Worm (Caenorhabditis elegans) whole organism, early embryonic: Measurements from ENCODE around the gene R09B5.11.

ENCODE experiments used
- B0310.2 ChIP-seq: sonication (generic microtip); optimal IDR thresholded peaks from 2 replicates; lab custom pipeline; 2016; ENCODE audit warnings: mild to moderate bottlenecking, missing genetic modification characterization, missing compliant biosample characterization
- F13C5.2 ChIP-seq: sonication (generic microtip); optimal IDR thresholded peaks from 2 replicates; lab custom pipeline; 2017; ENCODE audit warnings: mild to moderate bottlenecking, missing genetic modification characterization, inconsistent platforms, missing compliant biosample characterization
- aly-1 ChIP-seq: sonication (generic microtip); optimal IDR thresholded peaks from 2 replicates; lab custom pipeline; 2016; ENCODE audit warnings: missing genetic modification characterization, missing compliant biosample characterization
- ama-1 ChIP-seq: fragments of 150-350 bp; optimal IDR thresholded peaks from 2 replicates; lab custom pipeline; 2014
- ceh-13 ChIP-seq: fragments of 200-800 bp; sonication (Bioruptor generic); optimal IDR thresholded peaks from 2 replicates; lab custom pipeline; 2018; ENCODE audit warnings: mild to moderate bottlenecking, missing genetic modification characterization, missing compliant biosample characterization
- ceh-36 ChIP-seq: sonication (generic microtip); optimal IDR thresholded peaks from 2 replicates; lab custom pipeline; 2016; ENCODE audit warnings: missing genetic modification characterization, inconsistent platforms, missing compliant biosample characterization
- ets-7 ChIP-seq: sonication (generic microtip); optimal IDR thresholded peaks from 2 replicates; lab custom pipeline; 2016; ENCODE audit warnings: missing genotype, missing genetic modification characterization, missing compliant biosample characterization
- flt-1 ChIP-seq: fragments of 200-800 bp; sonication (Bioruptor generic); IDR thresholded peaks from 2 replicates; pipeline ENCODE4 v1.3.6; 2022; ENCODE audit warnings: missing genetic modification characterization, missing compliant biosample characterization
- hmbx-1 ChIP-seq: sonication (generic microtip); optimal IDR thresholded peaks from 2 replicates; lab custom pipeline; 2016; ENCODE audit warnings: mild to moderate bottlenecking, missing genetic modification characterization, missing compliant biosample characterization
- hmg-4 ChIP-seq: fragments of 200-800 bp; sonication (Bioruptor generic); optimal IDR thresholded peaks from 2 replicates; lab custom pipeline; 2018; ENCODE audit warnings: mild to moderate bottlenecking, missing genetic modification characterization, missing compliant biosample characterization
- hnd-1 ChIP-seq: sonication (generic microtip); optimal IDR thresholded peaks from 2 replicates; lab custom pipeline; 2016; ENCODE audit warnings: missing genetic modification characterization, missing compliant biosample characterization
- pes-1 ChIP-seq: fragments of 200-800 bp; sonication (Bioruptor generic); IDR thresholded peaks from 2 replicates; pipeline ENCODE4 v1.3.6; 2022; ENCODE audit warnings: missing genetic modification reagents, missing genetic modification characterization, missing compliant biosample characterization
- scrt-1 ChIP-seq: fragments of 200-800 bp; sonication (Bioruptor generic); IDR thresholded peaks from 2 replicates; pipeline ENCODE4 v1.3.6; 2022; ENCODE audit warnings: missing genetic modification characterization, missing compliant biosample characterization
- sea-1 ChIP-seq: fragments of 200-800 bp; sonication (Bioruptor generic); conservative IDR thresholded peaks from 2 replicates; pipeline ENCODE4 v1.3.6; 2022; ENCODE audit warnings: missing genetic modification characterization, missing compliant biosample characterization
- tbx-11 ChIP-seq: fragments of 200-800 bp; sonication (Bioruptor generic); IDR thresholded peaks from 2 replicates; pipeline ENCODE4 v1.3.6; 2022; ENCODE audit warnings: missing genetic modification characterization, missing compliant biosample characterization
- tbx-37 ChIP-seq: fragments of 200-800 bp; sonication (Bioruptor generic); conservative IDR thresholded peaks from 2 replicates; pipeline ENCODE4 v1.3.6; 2022; ENCODE audit warnings: missing genetic modification reagents, missing genetic modification characterization, missing compliant biosample characterization
- tra-4 ChIP-seq: sonication (generic microtip); optimal IDR thresholded peaks from 2 replicates; lab custom pipeline; 2017; ENCODE audit warnings: missing genetic modification characterization, missing compliant biosample characterization

R09B5.11 gene

DNA sequence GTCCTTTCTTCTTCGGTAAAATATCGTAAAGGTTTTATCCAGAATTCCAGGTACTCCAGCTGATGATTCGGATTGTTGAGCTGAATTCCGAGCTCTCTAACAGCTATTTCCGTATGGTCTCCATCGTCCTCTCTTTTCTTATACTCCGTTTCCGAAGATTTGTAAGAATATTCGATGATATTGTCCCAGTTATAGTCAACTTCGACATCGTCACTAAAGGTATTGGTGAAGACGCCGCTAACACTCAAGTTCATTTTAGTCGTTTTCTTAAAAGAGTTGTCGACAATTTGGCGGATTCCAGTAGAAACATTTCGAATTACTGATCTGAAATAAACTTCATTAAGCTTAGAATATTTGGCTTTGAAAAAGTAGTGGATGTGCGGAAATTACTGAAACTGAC is 3.9 kb upstream of the R09B5.11 start:
- TF ChIP-seq hmg-4 (GFP tag; lab: Kevin White, UChicago) = no peak

DNA sequence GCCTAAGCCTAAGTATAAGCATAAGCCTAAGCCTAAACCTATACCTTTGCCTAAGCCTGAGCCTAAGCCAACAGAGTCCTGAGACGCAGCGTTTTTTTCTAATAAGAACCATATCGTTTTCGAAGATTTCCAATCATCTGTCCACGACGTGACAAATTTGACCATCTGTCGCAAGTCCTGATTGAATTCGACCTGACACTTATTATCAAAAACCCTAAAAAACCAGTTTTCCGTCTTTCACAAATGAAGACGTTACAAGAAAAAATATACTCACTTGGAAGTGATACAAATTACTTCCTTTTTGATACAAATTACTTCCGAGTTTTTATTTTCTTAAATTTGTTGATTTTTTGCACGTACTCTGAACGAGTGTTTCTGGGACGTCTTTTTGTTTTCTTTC is 800 bp upstream of the R09B5.11 start:
- TF ChIP-seq tbx-37 = no peak
- no peak for TF ChIP-seq F13C5.2
- no peak for TF ChIP-seq sea-1 (GFP tag; lab: Robert Waterston, UW)
- TF ChIP-seq ama-1 = no peak
- TF ChIP-seq ceh-36 (tag; lab: Kevin White, UChicago) = no peak
- TF ChIP-seq B0310.2 = no peak
- no peak for TF ChIP-seq hmbx-1 (tag; lab: Kevin White, UChicago)
- no peak for TF ChIP-seq ets-7 (tag; lab: Kevin White, UChicago)
- no peak for TF ChIP-seq flt-1
- no peak for TF ChIP-seq aly-1 (tag; lab: Kevin White, UChicago)
- TF ChIP-seq hnd-1 (tag; lab: Kevin White, UChicago) = no peak
- no peak for TF ChIP-seq ceh-13 (GFP tag; lab: Kevin White, UChicago)
- TF ChIP-seq hmg-4 (GFP tag; lab: Kevin White, UChicago) = no peak

DNA sequence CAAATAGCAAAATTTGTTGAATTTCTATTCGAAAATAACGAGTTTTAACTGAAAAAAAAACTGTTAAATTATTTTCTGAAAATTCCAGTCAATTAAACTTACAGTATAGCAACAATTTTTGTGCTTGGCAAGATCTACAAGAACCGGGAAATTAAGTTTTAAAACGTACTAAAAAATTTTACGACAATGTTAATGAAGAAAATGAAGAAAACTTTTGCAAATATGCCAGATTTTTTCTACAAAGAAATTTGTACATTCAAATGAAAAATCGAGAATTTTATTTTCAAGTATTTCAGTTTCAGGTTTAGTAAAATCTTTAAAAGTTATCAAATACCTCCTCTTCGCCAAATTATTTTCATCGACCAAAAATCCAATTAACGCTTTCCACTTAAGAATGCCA is 3.0 kb downstream of the R09B5.11 start, which contains the start of gene cnc-11:
Gene cnc-11, plus strand, starts transcription at position 301 of the 400 bp plus-strand sequence.
- TF ChIP-seq scrt-1 (GFP tag; lab: Robert Waterston, UW) (no peak), F13C5.2 (no peak), ceh-13 (GFP tag; lab: Kevin White, UChicago) (no peak), tra-4 (tag; lab: Kevin White, UChicago) (no peak), ceh-36 (tag; lab: Kevin White, UChicago) (no peak), tbx-11 (GFP tag; lab: Robert Waterston, UW) (no peak), sea-1 (GFP tag; lab: Robert Waterston, UW) (no peak), aly-1 (tag; lab: Kevin White, UChicago) (no peak), B0310.2 (no peak), hnd-1 (tag; lab: Kevin White, UChicago) (no peak), pes-1 (GFP tag; lab: Robert Waterston, UW) (no peak), ama-1 (no peak), hmbx-1 (tag; lab: Kevin White, UChicago) (no peak), flt-1 (no peak), ets-7 (tag; lab: Kevin White, UChicago) (no peak), tbx-37 (no peak), hmg-4 (GFP tag; lab: Kevin White, UChicago) (no peak)

DNA sequence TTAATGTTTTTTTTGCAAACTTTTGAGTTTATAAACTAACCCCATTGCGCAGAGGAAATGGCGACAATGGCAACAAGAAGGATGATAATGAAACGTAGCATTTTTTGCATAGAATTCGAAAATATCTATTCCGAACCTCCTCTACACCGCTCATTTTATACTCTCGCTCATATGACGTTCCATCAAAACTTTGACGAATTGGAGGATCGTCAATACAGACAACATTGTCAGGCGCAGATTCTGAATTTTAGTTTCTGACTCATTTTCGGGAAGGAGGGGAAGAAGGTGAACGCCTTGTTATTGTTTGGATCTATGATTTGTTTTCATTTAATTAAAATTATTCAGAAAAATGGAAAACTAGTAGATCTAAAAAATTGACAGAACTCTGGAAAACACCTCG is 5.2 kb downstream of the R09B5.11 start, which contains the start of gene cnc-1:
Gene cnc-1, minus strand, starts transcription at position 101 of the 400 bp plus-strand sequence.
- TF ChIP-seq ets-7 (tag; lab: Kevin White, UChicago) (no peak), pes-1 (GFP tag; lab: Robert Waterston, UW) (no peak), scrt-1 (GFP tag; lab: Robert Waterston, UW) (no peak), ceh-13 (GFP tag; lab: Kevin White, UChicago) (no peak), ama-1 (no peak), hnd-1 (tag; lab: Kevin White, UChicago) (no peak), ceh-36 (tag; lab: Kevin White, UChicago) (no peak), B0310.2 (no peak), tra-4 (tag; lab: Kevin White, UChicago) (no peak), flt-1 (no peak), aly-1 (tag; lab: Kevin White, UChicago) (no peak), tbx-11 (GFP tag; lab: Robert Waterston, UW) (no peak), sea-1 (GFP tag; lab: Robert Waterston, UW) (no peak), hmg-4 (GFP tag; lab: Kevin White, UChicago) (no peak)

DNA sequence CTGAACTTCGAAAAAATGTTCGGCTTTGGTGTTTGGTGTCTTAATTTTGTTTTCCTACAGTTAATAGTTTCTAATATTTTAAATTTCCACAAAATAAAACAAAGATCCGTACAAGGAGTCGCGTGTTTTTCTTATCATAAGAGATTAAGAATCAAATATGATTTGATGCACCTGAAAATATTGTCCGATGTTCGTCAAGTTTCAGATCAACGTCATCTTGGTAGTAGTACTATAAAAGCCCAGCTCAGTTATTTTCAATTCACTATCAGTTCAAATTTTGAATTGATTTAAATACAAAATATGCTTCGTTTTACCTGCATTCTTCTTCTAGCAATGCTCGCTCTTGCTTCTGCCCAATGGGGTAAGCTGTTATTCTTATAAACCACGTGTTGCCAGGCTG is 6.1 kb downstream of the R09B5.11 start, which contains the start of gene cnc-5:
Gene cnc-5, plus strand, starts transcription at position 301 of the 400 bp plus-strand sequence.
- TF ChIP-seq ama-1 = no peak
- no peak for TF ChIP-seq tbx-37
- TF ChIP-seq tra-4 (tag; lab: Kevin White, UChicago) = no peak
- no peak for TF ChIP-seq pes-1 (GFP tag; lab: Robert Waterston, UW)
- TF ChIP-seq ceh-13 (GFP tag; lab: Kevin White, UChicago) = no peak
- no peak for TF ChIP-seq tbx-11 (GFP tag; lab: Robert Waterston, UW)
- TF ChIP-seq flt-1 = no peak

DNA sequence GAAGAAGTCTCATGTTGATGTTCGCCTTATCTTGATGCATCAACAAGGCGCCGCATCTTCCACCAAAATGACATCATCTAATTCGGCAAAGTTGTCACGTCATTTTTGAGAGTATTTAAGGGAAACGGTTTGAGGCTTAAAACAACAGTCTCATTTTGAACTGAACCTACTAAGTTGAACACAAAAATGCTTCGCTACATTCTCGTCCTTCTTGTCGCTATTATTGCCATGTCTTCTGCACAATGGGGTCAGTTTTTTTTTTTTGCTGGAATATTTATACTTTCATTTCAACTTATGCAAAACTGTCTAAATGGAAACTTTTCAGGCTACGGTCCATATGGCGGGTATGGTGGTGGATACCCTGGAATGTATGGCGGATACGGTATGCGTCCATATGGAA is 8.1 kb downstream of the R09B5.11 start, which contains the start of gene cnc-4:
Gene cnc-4, plus strand, starts transcription at position 117 of the 400 bp plus-strand sequence.
- TF ChIP-seq pes-1 (GFP tag; lab: Robert Waterston, UW) = no peak

DNA sequence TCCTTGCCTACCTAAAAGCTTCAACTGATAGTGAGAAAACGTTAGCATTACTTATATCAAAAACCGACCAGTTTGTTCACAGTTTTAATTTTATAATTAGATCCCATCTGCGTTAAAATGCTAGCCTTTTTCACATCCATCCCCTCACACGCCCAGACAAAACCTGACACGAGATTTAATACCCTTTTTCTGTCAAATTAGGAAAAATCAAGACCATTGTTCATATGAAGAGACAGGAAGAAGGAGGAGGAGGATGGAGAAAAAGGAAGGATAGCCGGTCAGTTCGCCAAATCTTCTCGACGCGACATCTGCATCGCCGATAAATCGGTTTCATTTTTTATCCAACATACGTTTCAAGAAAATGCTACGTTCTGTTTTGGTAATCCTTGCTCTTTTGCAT is 8.7 kb downstream of the R09B5.11 start, which contains the start of gene cnc-3:
Gene cnc-3, plus strand, starts transcription at position 281 of the 400 bp plus-strand sequence.
- TF ChIP-seq scrt-1 (GFP tag; lab: Robert Waterston, UW) (no peak), pes-1 (GFP tag; lab: Robert Waterston, UW) (no peak), sea-1 (GFP tag; lab: Robert Waterston, UW) (no peak), hnd-1 (tag; lab: Kevin White, UChicago) (no peak)

DNA sequence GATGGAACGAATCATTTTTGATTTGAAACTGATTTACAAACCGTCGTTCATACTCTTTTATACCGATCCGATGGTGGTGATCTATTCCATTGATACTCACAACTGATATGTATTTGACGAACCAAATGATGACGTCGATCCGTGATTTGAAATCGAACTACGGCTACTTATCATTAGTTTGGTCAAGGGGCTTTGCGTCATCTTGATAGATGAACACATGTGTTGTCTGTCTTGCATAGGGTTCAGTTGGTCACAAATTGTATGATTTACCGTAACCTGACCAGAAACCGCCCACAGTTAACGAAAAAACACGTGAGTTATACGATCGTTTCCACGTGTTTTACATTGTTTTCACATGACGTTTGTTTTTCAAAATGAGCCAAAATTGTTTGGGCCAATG is 11.2 kb downstream of the R09B5.11 start, which contains the start of gene cnc-2:
Gene cnc-2, minus strand, starts transcription at position 24 of the 400 bp plus-strand sequence.
- TF ChIP-seq tra-4 (tag; lab: Kevin White, UChicago) = no peak

DNA sequence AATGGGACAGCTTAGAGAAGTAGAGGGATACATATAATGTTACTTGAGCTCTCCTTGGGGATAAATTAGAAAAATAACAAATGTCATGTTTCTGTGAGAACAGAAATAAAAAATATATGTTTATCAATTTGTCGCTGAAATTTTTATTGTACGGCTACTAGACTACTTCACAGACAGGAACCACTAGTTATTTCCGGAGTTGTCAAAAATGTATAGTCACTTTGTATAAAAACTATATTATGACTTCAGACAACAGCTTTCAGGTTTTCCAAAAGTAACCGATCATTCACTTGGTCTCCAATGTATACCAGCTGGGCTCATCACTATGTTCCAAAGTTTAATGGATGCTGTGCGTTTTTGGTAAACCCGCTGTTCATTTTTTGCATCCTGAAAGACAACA is 12.3 kb downstream of the R09B5.11 start, which contains the start of gene srj-23:
Gene srj-23, plus strand, starts transcription at position 301 of the 400 bp plus-strand sequence.
- TF ChIP-seq pes-1 (GFP tag; lab: Robert Waterston, UW) (no peak), ceh-13 (GFP tag; lab: Kevin White, UChicago) (no peak), hmbx-1 (tag; lab: Kevin White, UChicago) (no peak), B0310.2 (no peak), ceh-36 (tag; lab: Kevin White, UChicago) (no peak), F13C5.2 (no peak), sea-1 (GFP tag; lab: Robert Waterston, UW) (no peak), hnd-1 (tag; lab: Kevin White, UChicago) (no peak), tra-4 (tag; lab: Kevin White, UChicago) (no peak)
